Worm (Caenorhabditis elegans): ENCODE measurements around the gene lin-36.

- no peak for TF ChIP-seq jun-1 (tag; optimal IDR thresholded peaks at IDR 0.05)
- TF ChIP-seq pqm-1 (tag; optimal IDR thresholded peaks at IDR 0.05) = no peak
- no peak for TF ChIP-seq fos-1 (tag; optimal IDR thresholded peaks at IDR 0.05)
- no peak for TF ChIP-seq nhr-25 (tag; optimal IDR thresholded peaks at IDR 0.05)
- TF ChIP-seq eor-1 (tag; optimal IDR thresholded peaks at IDR 0.05) = no peak
- TF ChIP-seq ceh-28 (tag; optimal IDR thresholded peaks at IDR 0.05) = no peak
- TF ChIP-seq R02D3.7 (tag; optimal IDR thresholded peaks at IDR 0.05) = no peak
- no peak for TF ChIP-seq nhr-77 (tag; optimal IDR thresholded peaks at IDR 0.05)
- TF ChIP-seq fkh-10 (GFP tag; optimal IDR thresholded peaks at IDR 0.05) = no peak
Measured at ce11 chrIII:8042775-8043174, 22.1 kb upstream of the lin-36 start, which contains the start of gene K12H4.6.
